Fruit fly (Drosophila melanogaster): ENCODE data around the gene CCHa2.

- no peak for TF ChIP-seq cnc (optimal IDR thresholded peaks at IDR 0.05)
- TF ChIP-seq Hr96 (GFP tag; optimal IDR thresholded peaks at IDR 0.05): no peak
- TF ChIP-seq CG7101 (tag; optimal IDR thresholded peaks at IDR 0.05): no peak
- no peak for TF ChIP-seq Clk (GFP tag; optimal IDR thresholded peaks at IDR 0.05)
- TF ChIP-seq CG7045 (GFP tag; optimal IDR thresholded peaks at IDR 0.05): no peak
- TF ChIP-seq Crg-1 (GFP tag; optimal IDR thresholded peaks at IDR 0.05): no peak
- TF ChIP-seq ovo (GFP tag; optimal IDR thresholded peaks at IDR 0.05): no peak
- no peak for TF ChIP-seq CG14711 (tag; optimal IDR thresholded peaks at IDR 0.05)
- no peak for TF ChIP-seq Mnt (GFP tag; optimal IDR thresholded peaks at IDR 0.05)
Measured at dm6 chr3R:13397040-13397439, 2.0 kb upstream of the CCHa2 start, which contains the start of gene CG14374.

All from whole organism, adult.